Fruit fly (Drosophila melanogaster) whole organism, embryonic: ENCODE data around the gene Use1.

ENCODE experiments used
- CG10267 ChIP-seq: fragments of 200-800 bp; sonication (Bioruptor generic); optimal IDR thresholded peaks from 2 replicates; lab custom pipeline; 2018; ENCODE audit warnings: missing biosample characterization, mild to moderate bottlenecking, missing genetic modification characterization, moderate library complexity
- CG15601 ChIP-seq: fragments of 200-800 bp; sonication (Bioruptor generic); optimal IDR thresholded peaks from 3 replicates; lab custom pipeline; 2019; ENCODE audit warnings: missing biosample characterization, mild to moderate bottlenecking, missing genetic modification characterization, moderate library complexity
- CG7839 ChIP-seq: fragments of 200-800 bp; sonication (Bioruptor generic); optimal IDR thresholded peaks from 3 replicates; lab custom pipeline; 2018; ENCODE audit warnings: missing biosample characterization, mild to moderate bottlenecking, missing genetic modification characterization, moderate library complexity
- NK7.1 ChIP-seq: fragments of 200-800 bp; sonication (Bioruptor generic); optimal IDR thresholded peaks from 3 replicates; lab custom pipeline; 2016; ENCODE audit warnings: missing biosample characterization, missing genetic modification characterization
- ap ChIP-seq: fragments of 200-800 bp; sonication (Bioruptor generic); IDR thresholded peaks from 2 replicates; pipeline ENCODE4 v1.3.6; 2022; ENCODE audit warnings: missing biosample characterization, missing genetic modification characterization
- kni ChIP-seq: fragments of 200-800 bp; sonication (Bioruptor generic); optimal IDR thresholded peaks from 3 replicates; lab custom pipeline; 2017; ENCODE audit warnings: mild to moderate bottlenecking, missing biosample characterization, missing genetic modification reagents, missing genetic modification characterization
- unpg ChIP-seq: fragments of 200-800 bp; sonication (Bioruptor generic); optimal IDR thresholded peaks from 3 replicates; lab custom pipeline; 2018; ENCODE audit warnings: missing biosample characterization, mild to moderate bottlenecking, missing genetic modification characterization, moderate library complexity

DNA sequence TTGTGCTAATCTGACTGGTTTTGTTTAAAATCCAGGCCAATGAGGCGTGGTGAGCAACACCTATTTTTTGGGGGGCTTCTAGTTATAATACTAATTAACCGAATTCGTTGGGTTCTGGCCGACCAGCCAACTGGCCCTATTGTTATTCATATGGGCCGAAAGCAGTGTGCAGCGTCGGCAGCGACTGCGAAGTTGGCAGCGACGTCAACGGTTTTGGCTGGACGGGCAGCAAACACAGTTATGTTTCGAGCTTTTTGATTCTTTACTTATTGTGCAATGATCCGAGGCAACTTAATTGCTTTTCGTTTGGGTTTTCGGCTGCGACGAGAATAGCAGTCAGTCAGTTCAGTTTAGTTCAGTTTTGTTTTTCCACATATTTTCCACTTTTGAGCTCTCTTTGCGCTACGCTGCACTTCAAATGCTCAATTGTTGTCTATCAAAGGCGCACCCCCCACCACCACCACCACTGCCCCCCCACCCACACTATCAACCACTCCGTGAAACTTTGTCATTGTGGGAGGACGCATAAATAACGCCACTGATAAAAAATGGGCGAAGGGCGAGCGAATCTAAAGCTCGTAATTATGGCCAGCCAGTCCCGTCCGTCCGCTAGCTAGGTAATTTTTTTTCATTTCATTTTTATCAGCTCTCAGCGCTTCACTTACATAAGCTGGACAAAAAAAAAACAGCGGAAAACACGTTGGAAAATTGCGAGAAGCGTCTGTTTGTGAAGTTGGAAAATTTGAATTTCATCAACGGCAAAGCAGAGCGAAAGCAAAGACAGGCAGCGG lies 10.8 kb downstream of the Use1 start:
- TF ChIP-seq kni (GFP tag; lab: Kevin White, UChicago) = no peak
- no peak for TF ChIP-seq ap (GFP tag; lab: Robert Waterston, UW)
- no peak for TF ChIP-seq CG15601
- TF ChIP-seq unpg (GFP tag; lab: Kevin White, UChicago) = no peak
- no peak for TF ChIP-seq CG10267 (tag; lab: Kevin White, UChicago)
- TF ChIP-seq CG7839 (tag; lab: Kevin White, UChicago) = peak; percentile 10
- no peak for TF ChIP-seq NK7.1 (GFP tag; lab: Kevin White, UChicago)
